Fruit fly (Drosophila melanogaster) whole organism, embryonic: ENCODE data around the gene ea.

ENCODE experiments used
- ATbp ChIP-seq: fragments of 200-800 bp; sonication (Bioruptor generic); optimal IDR thresholded peaks from 2 replicates; lab custom pipeline; 2017; ENCODE audit warnings: missing biosample characterization, mild to moderate bottlenecking, missing genetic modification characterization, missing genetic modification reagents
- B-H2 ChIP-seq: fragments of 200-800 bp; sonication (Bioruptor generic); optimal IDR thresholded peaks from 2 replicates; lab custom pipeline; 2018; ENCODE audit warnings: missing biosample characterization, mild to moderate bottlenecking, missing genetic modification characterization
- CG10462 ChIP-seq: fragments of 200-800 bp; sonication (Bioruptor generic); optimal IDR thresholded peaks from 2 replicates; lab custom pipeline; 2016; ENCODE audit warnings: missing biosample characterization, missing genetic modification characterization
- CG11247 ChIP-seq: fragments of 200-800 bp; sonication (Bioruptor generic); IDR thresholded peaks from 2 replicates; pipeline ENCODE4 v1.3.6; 2022; ENCODE audit warnings: missing biosample characterization, missing genetic modification characterization
- CG14014 ChIP-seq: fragments of 200-800 bp; sonication (Bioruptor generic); IDR thresholded peaks from 2 replicates; pipeline ENCODE4 v1.3.6; 2022; ENCODE audit warnings: missing biosample characterization, missing genetic modification characterization
- CG15269 ChIP-seq: fragments of 200-800 bp; sonication (Bioruptor generic); optimal IDR thresholded peaks from 2 replicates; lab custom pipeline; 2018; ENCODE audit warnings: missing biosample characterization, mild to moderate bottlenecking, missing genetic modification characterization, moderate library complexity
- CG18011 ChIP-seq: fragments of 200-800 bp; sonication (Bioruptor generic); optimal IDR thresholded peaks from 2 replicates; lab custom pipeline; 2017; ENCODE audit warnings: missing biosample characterization, missing genetic modification characterization, mild to moderate bottlenecking, moderate library complexity, missing genotype
- CG18262 ChIP-seq: fragments of 200-800 bp; optimal IDR thresholded peaks from 3 replicates; lab custom pipeline; 2019; ENCODE audit warnings: missing biosample characterization, mild to moderate bottlenecking, missing genetic modification characterization, moderate library complexity
- CG2199 ChIP-seq: fragments of 200-800 bp; sonication (Bioruptor generic); IDR thresholded peaks from 3 replicates; pipeline ENCODE4 v1.3.6; 2022; ENCODE audit warnings: missing biosample characterization, missing genetic modification characterization
- CG2889 ChIP-seq: fragments of 200-800 bp; sonication (Bioruptor generic); IDR thresholded peaks from 3 replicates; pipeline ENCODE4 v1.3.6; 2022; ENCODE audit warnings: missing biosample characterization, missing genetic modification characterization
- CG34224 ChIP-seq: fragments of 200-800 bp; sonication (Bioruptor generic); IDR thresholded peaks from 3 replicates; pipeline ENCODE4 v1.3.6; 2022; ENCODE audit warnings: missing biosample characterization, missing genetic modification characterization; ENCODE audit not compliant: partially characterized antibody
- CG6813 ChIP-seq: fragments of 200-800 bp; sonication (Bioruptor generic); optimal IDR thresholded peaks from 2 replicates; lab custom pipeline; 2017; ENCODE audit warnings: missing biosample characterization, missing genetic modification characterization, mild to moderate bottlenecking, moderate library complexity, missing genetic modification reagents
- CG8478 ChIP-seq: fragments of >200 bp; optimal IDR thresholded peaks from 2 replicates; lab custom pipeline; 2018
- CG9797 ChIP-seq: fragments of 200-800 bp; sonication (Bioruptor generic); optimal IDR thresholded peaks from 3 replicates; lab custom pipeline; 2018; ENCODE audit warnings: missing biosample characterization, mild to moderate bottlenecking, missing genetic modification characterization
- CkIIα-i1 ChIP-seq: fragments of 200-800 bp; sonication (Bioruptor generic); IDR thresholded peaks from 2 replicates; pipeline ENCODE4 v1.3.6; 2022; ENCODE audit warnings: missing biosample characterization, missing genetic modification characterization
- Dip3 ChIP-seq: fragments of 200-800 bp; sonication (Bioruptor generic); optimal IDR thresholded peaks from 3 replicates; lab custom pipeline; 2016; ENCODE audit warnings: missing biosample characterization, missing genetic modification characterization
- Doc2 ChIP-seq: fragments of 200-800 bp; sonication (Bioruptor generic); IDR thresholded peaks from 2 replicates; pipeline ENCODE4 v1.3.6; 2022; ENCODE audit warnings: missing biosample characterization, missing genetic modification characterization
- Ets65A ChIP-seq: fragments of 200-800 bp; sonication (Bioruptor generic); peaks from one replicate; lab custom pipeline; 2016; ENCODE audit warnings: missing biosample characterization, missing genetic modification characterization
- Gug ChIP-seq: fragments of 200-800 bp; sonication (Bioruptor generic); IDR thresholded peaks from 4 replicates; pipeline ENCODE4 v1.3.6; 2022; ENCODE audit warnings: missing biosample characterization, missing genetic modification characterization
- MBD-R2 ChIP-seq: fragments of 200-800 bp; sonication (Bioruptor generic); IDR thresholded peaks from 2 replicates; pipeline ENCODE4 v1.3.6; 2022; ENCODE audit warnings: missing biosample characterization, missing genetic modification characterization
- Med ChIP-seq: fragments of 200-800 bp; sonication (Bioruptor generic); peaks from one replicate; lab custom pipeline; 2016; ENCODE audit warnings: missing biosample characterization, missing genetic modification characterization, mild to moderate bottlenecking, inconsistent platforms, moderate library complexity
- NC2α ChIP-seq: fragments of 200-800 bp; sonication (Bioruptor generic); optimal IDR thresholded peaks from 2 replicates; lab custom pipeline; 2016; ENCODE audit warnings: missing biosample characterization, missing genetic modification characterization
- NK7.1 ChIP-seq: fragments of 200-800 bp; sonication (Bioruptor generic); optimal IDR thresholded peaks from 3 replicates; lab custom pipeline; 2016; ENCODE audit warnings: missing biosample characterization, missing genetic modification characterization
- Nf-YC ChIP-seq: fragments of 200-800 bp; optimal IDR thresholded peaks from 3 replicates; lab custom pipeline; 2019; ENCODE audit warnings: missing biosample characterization, mild to moderate bottlenecking, missing genetic modification characterization, moderate library complexity
- Rx ChIP-seq: fragments of 200-800 bp; sonication (Bioruptor generic); IDR thresholded peaks from 2 replicates; pipeline ENCODE4 v1.3.6; 2022; ENCODE audit warnings: missing biosample characterization, missing genetic modification characterization
- Sox102F ChIP-seq: fragments of 200-800 bp; sonication (Bioruptor generic); optimal IDR thresholded peaks from 2 replicates; lab custom pipeline; 2018; ENCODE audit warnings: missing biosample characterization, mild to moderate bottlenecking, missing genetic modification characterization, moderate library complexity
- Sry-β ChIP-seq: fragments of 200-800 bp; sonication (Bioruptor generic); optimal IDR thresholded peaks from 2 replicates; lab custom pipeline; 2018; ENCODE audit warnings: missing biosample characterization, mild to moderate bottlenecking, missing genetic modification characterization, moderate library complexity
- Trl ChIP-seq, 3 experiments: fragments of >200 bp in 2 of 3; fragments of 200-800 bp in 1 of 3; sonication (Bioruptor generic) in 1 of 3; optimal IDR thresholded peaks; 2 replicates in 1 of 3; 3 replicates in 2 of 3; lab custom pipeline; 2016 to 2017; ENCODE audit warnings: missing biosample characterization in 1 of 3, missing genetic modification characterization in 1 of 3
- YL-1 ChIP-seq: fragments of 200-800 bp; sonication (Bioruptor generic); optimal IDR thresholded peaks from 3 replicates; lab custom pipeline; 2017; ENCODE audit warnings: missing biosample characterization, mild to moderate bottlenecking, missing genetic modification characterization
- bowl ChIP-seq: fragments of 200-800 bp; sonication (Bioruptor generic); IDR thresholded peaks from 2 replicates; pipeline ENCODE4 v1.3.6; 2022; ENCODE audit warnings: missing biosample characterization, missing genetic modification characterization
- cg ChIP-seq: fragments of 200-800 bp; sonication (Bioruptor generic); optimal IDR thresholded peaks from 3 replicates; lab custom pipeline; 2019; ENCODE audit warnings: missing biosample characterization, mild to moderate bottlenecking, missing genetic modification characterization, moderate library complexity
- corto ChIP-seq: fragments of 200-800 bp; sonication (Bioruptor generic); optimal IDR thresholded peaks from 2 replicates; lab custom pipeline; 2016; ENCODE audit warnings: missing biosample characterization, mild to moderate bottlenecking, missing genetic modification characterization, moderate library complexity
- danr ChIP-seq: fragments of 200-800 bp; sonication (Bioruptor generic); IDR thresholded peaks from 2 replicates; pipeline ENCODE4 v1.3.6; 2022; ENCODE audit warnings: missing biosample characterization, missing genetic modification characterization
- ewg ChIP-seq: fragments of 200-800 bp; sonication (Bioruptor generic); optimal IDR thresholded peaks from 3 replicates; lab custom pipeline; 2017; ENCODE audit warnings: mild to moderate bottlenecking, missing biosample characterization, missing genetic modification reagents, missing genetic modification characterization
- eyg ChIP-seq: fragments of 200-800 bp; sonication (Bioruptor generic); optimal IDR thresholded peaks from 3 replicates; lab custom pipeline; 2016; ENCODE audit warnings: missing biosample characterization, missing genetic modification characterization
- fd3F ChIP-seq: fragments of 200-800 bp; sonication (Bioruptor generic); optimal IDR thresholded peaks from 2 replicates; lab custom pipeline; 2018; ENCODE audit warnings: missing biosample characterization, mild to moderate bottlenecking, missing genetic modification characterization, moderate library complexity
- ftz-f1 ChIP-seq: fragments of 200-800 bp; sonication (Bioruptor generic); optimal IDR thresholded peaks from 2 replicates; lab custom pipeline; 2016; ENCODE audit warnings: missing biosample characterization, missing genetic modification characterization
- h ChIP-seq: fragments of >200 bp; optimal IDR thresholded peaks from 2 replicates; lab custom pipeline; 2017
- hkb ChIP-seq, 2 experiments: fragments of 200-800 bp in 1 of 2; fragments of >200 bp in 1 of 2; sonication (Bioruptor generic) in 1 of 2; IDR thresholded peaks in 1 of 2; optimal IDR thresholded peaks in 1 of 2; 2 replicates each; pipeline versions ENCODE4 v1.3.6 to Lab custom; 2017 to 2022; ENCODE audit warnings: missing biosample characterization in 1 of 2, missing genetic modification characterization in 1 of 2
- insv ChIP-seq, 2 experiments: fragments of 200-800 bp; sonication (Bioruptor generic); optimal IDR thresholded peaks; 3 replicates each; lab custom pipeline; 2016 to 2018; ENCODE audit warnings: missing biosample characterization in 2 of 2, missing genetic modification characterization in 2 of 2
- nerfin-1 ChIP-seq: fragments of 200-800 bp; sonication (Bioruptor generic); optimal IDR thresholded peaks from 3 replicates; lab custom pipeline; 2019; ENCODE audit warnings: missing biosample characterization, mild to moderate bottlenecking, missing genetic modification characterization, moderate library complexity
- nerfin-2 ChIP-seq: fragments of 200-800 bp; sonication (Bioruptor generic); IDR thresholded peaks from 2 replicates; pipeline ENCODE4 v1.3.6; 2022; ENCODE audit warnings: missing biosample characterization, missing genetic modification characterization; ENCODE audit not compliant: partially characterized antibody
- nom ChIP-seq: fragments of 200-800 bp; sonication (Bioruptor generic); optimal IDR thresholded peaks from 2 replicates; lab custom pipeline; 2017; ENCODE audit warnings: missing biosample characterization, missing genetic modification characterization, mild to moderate bottlenecking, moderate library complexity, missing genetic modification reagents
- oc ChIP-seq: fragments of 200-800 bp; sonication (Bioruptor generic); optimal IDR thresholded peaks from 2 replicates; lab custom pipeline; 2018; ENCODE audit warnings: missing biosample characterization, mild to moderate bottlenecking, missing genetic modification characterization, moderate library complexity
- scrt ChIP-seq: fragments of 200-800 bp; sonication (Bioruptor generic); optimal IDR thresholded peaks from 2 replicates; lab custom pipeline; 2018; ENCODE audit warnings: missing biosample characterization, mild to moderate bottlenecking, missing genetic modification characterization, moderate library complexity
- sens-2 ChIP-seq: fragments of 200-800 bp; sonication (Bioruptor generic); IDR thresholded peaks from 2 replicates; pipeline ENCODE4 v1.3.6; 2022; ENCODE audit warnings: missing biosample characterization, missing genetic modification characterization
- seq ChIP-seq: fragments of 200-800 bp; sonication (Bioruptor generic); IDR thresholded peaks from 2 replicates; pipeline ENCODE4 v1.3.6; 2022; ENCODE audit warnings: missing biosample characterization, missing genetic modification characterization
- unpg ChIP-seq: fragments of 200-800 bp; sonication (Bioruptor generic); optimal IDR thresholded peaks from 3 replicates; lab custom pipeline; 2018; ENCODE audit warnings: missing biosample characterization, mild to moderate bottlenecking, missing genetic modification characterization, moderate library complexity
- wdn ChIP-seq: fragments of 200-800 bp; sonication (Bioruptor generic); IDR thresholded peaks from 2 replicates; pipeline ENCODE4 v1.3.6; 2022; ENCODE audit warnings: missing biosample characterization, missing genetic modification characterization

Gene ea

dm6 chr3R:15374397-15374796 lies 45.9 kb downstream of the ea start, which contains the start of gene Rbp (continued):
- TF ChIP-seq CG14014 (GFP tag; lab: Robert Waterston, UW), result no peak
- TF ChIP-seq h (lab: Kevin White, UChicago), result no peak
- no peak for TF ChIP-seq Ets65A (GFP tag; lab: Kevin White, UChicago)
- no peak for TF ChIP-seq CG15269 (tag; lab: Kevin White, UChicago)
- no peak for TF ChIP-seq Sox102F
- no peak for TF ChIP-seq fd3F (GFP tag; lab: Kevin White, UChicago)
- TF ChIP-seq insv (GFP tag; optimal IDR thresholded peaks at IDR 0.05; lab: Kevin White, UChicago), result no peak
- TF ChIP-seq seq, result peak; percentile 59
- no peak for TF ChIP-seq bowl (GFP tag; lab: Robert Waterston, UW)
- TF ChIP-seq danr (GFP tag; lab: Robert Waterston, UW), result no peak
- no peak for TF ChIP-seq CG34224
- no peak for TF ChIP-seq eyg (GFP tag; lab: Kevin White, UChicago)
- TF ChIP-seq Nf-YC (tag; lab: Kevin White, UChicago), result no peak
- TF ChIP-seq ftz-f1 (GFP tag; lab: Kevin White, UChicago), result no peak
- TF ChIP-seq unpg (GFP tag; lab: Kevin White, UChicago), result no peak
- TF ChIP-seq Sry-β, result no peak
- peak; percentile 58 for TF ChIP-seq Med (GFP tag; lab: Kevin White, UChicago)
- no peak for TF ChIP-seq CkIIα-i1 (GFP tag; lab: Robert Waterston, UW)
- TF ChIP-seq B-H2 (GFP tag; lab: Kevin White, UChicago), result no peak
- peak; percentile 22 for TF ChIP-seq YL-1 (GFP tag; lab: Kevin White, UChicago)
- no peak for TF ChIP-seq CG11247 (GFP tag; lab: Robert Waterston, UW)
- no peak for TF ChIP-seq oc (tag; lab: Kevin White, UChicago)
- TF ChIP-seq sens-2 (GFP tag; lab: Robert Waterston, UW), result no peak
- TF ChIP-seq Doc2, result no peak
- TF ChIP-seq ewg (GFP tag; lab: Kevin White, UChicago), result peak; percentile 36
- no peak for TF ChIP-seq CG9797 (GFP tag; lab: Kevin White, UChicago)
- TF ChIP-seq MBD-R2 (GFP tag; lab: Robert Waterston, UW), result no peak; the same call in 1 of the 2 replicates
- TF ChIP-seq corto, result no peak
- TF ChIP-seq nom (GFP tag; lab: Kevin White, UChicago), result no peak
- TF ChIP-seq scrt (GFP tag; lab: Kevin White, UChicago), result no peak
- no peak for TF ChIP-seq CG10462 (GFP tag; lab: Kevin White, UChicago)
- TF ChIP-seq CG6813 (GFP tag; lab: Kevin White, UChicago), result no peak
- TF ChIP-seq wdn (GFP tag; lab: Robert Waterston, UW), result no peak
- TF ChIP-seq NC2α (GFP tag; lab: Kevin White, UChicago), result no peak

- no peak for TF ChIP-seq hkb (optimal IDR thresholded peaks at IDR 0.05; lab: Kevin White, UChicago)
- TF ChIP-seq hkb (GFP tag; IDR thresholded peaks at IDR 0.05; lab: Robert Waterston, UW), result no peak
- no peak for TF ChIP-seq ATbp (GFP tag; lab: Kevin White, UChicago)
- TF ChIP-seq CG2199 (GFP tag; lab: Robert Waterston, UW), result no peak
- TF ChIP-seq Rx, result no peak
- TF ChIP-seq CG18011 (GFP tag; lab: Kevin White, UChicago), result peak; percentile 44
- no peak for TF ChIP-seq Gug (GFP tag; lab: Robert Waterston, UW)
- no peak for TF ChIP-seq CG15269 (tag; lab: Kevin White, UChicago)
- no peak for TF ChIP-seq CG18262 (tag; lab: Kevin White, UChicago)
- TF ChIP-seq cg (GFP tag; lab: Kevin White, UChicago), result peak; percentile 62
- TF ChIP-seq oc (tag; lab: Kevin White, UChicago), result no peak
- no peak for TF ChIP-seq CG2889 (GFP tag; lab: Robert Waterston, UW)
- TF ChIP-seq nerfin-2 (GFP tag; lab: Robert Waterston, UW), result no peak
- TF ChIP-seq CG8478 (lab: Kevin White, UChicago), result peak; percentile 69
- TF ChIP-seq Trl (optimal IDR thresholded peaks at IDR 0.05; lab: Kevin White, UChicago), result peak in 1 of 2 experiments; percentile 22
- no peak for TF ChIP-seq Trl (GFP tag; optimal IDR thresholded peaks at IDR 0.05; lab: Kevin White, UChicago)
- TF ChIP-seq NK7.1 (GFP tag; lab: Kevin White, UChicago), result no peak
- peak; percentile 24 for TF ChIP-seq nerfin-1 (tag; lab: Kevin White, UChicago)
- TF ChIP-seq Dip3 (GFP tag; lab: Kevin White, UChicago), result no peak
Measured at dm6 chr3R:15375470-15375869, 46.9 kb downstream of the ea start.
